Fruit fly (Drosophila melanogaster): ENCODE measurements around the gene Polr2J.

Polr2J gene

dm6 chr2L:17430602-17431358, 20.6 kb upstream of the Polr2J start (continued):
- no peak for TF ChIP-seq ken (GFP tag; IDR thresholded peaks at IDR 0.05)
- TF ChIP-seq Dbx (GFP tag; IDR thresholded peaks at IDR 0.05), result no peak
- TF ChIP-seq Elba2 (GFP tag; optimal IDR thresholded peaks at IDR 0.05), result no peak
- TF ChIP-seq CG6791 (GFP tag; IDR thresholded peaks at IDR 0.05; ENCODE audit: partially characterized antibody), result no peak
- no peak for TF ChIP-seq CG7745 (tag; optimal IDR thresholded peaks at IDR 0.05)
- TF ChIP-seq CG1233 (GFP tag; optimal IDR thresholded peaks at IDR 0.05), result no peak
- no peak for TF ChIP-seq BEAF-32 (GFP tag; optimal IDR thresholded peaks at IDR 0.05)
- peak in 1 of 2 experiments; percentile 20 for TF ChIP-seq Eip74EF (GFP tag; optimal IDR thresholded peaks at IDR 0.05)
- peak; percentile 72 for TF ChIP-seq cg (GFP tag; optimal IDR thresholded peaks at IDR 0.05)
- no peak for TF ChIP-seq Fer3 (tag; optimal IDR thresholded peaks at IDR 0.05)
- no peak for TF ChIP-seq CG2889 (GFP tag; IDR thresholded peaks at IDR 0.05)
- TF ChIP-seq btn (GFP tag; optimal IDR thresholded peaks at IDR 0.05), result no peak
- TF ChIP-seq h (optimal IDR thresholded peaks at IDR 0.05), result no peak
- no peak for TF ChIP-seq CG18262 (tag; optimal IDR thresholded peaks at IDR 0.05)
- no peak for TF ChIP-seq her (GFP tag; optimal IDR thresholded peaks at IDR 0.05)
- TF ChIP-seq Stat92E (GFP tag; optimal IDR thresholded peaks at IDR 0.05), result peak in 1 of 3 experiments; percentile 1
- TF ChIP-seq gem (tag; optimal IDR thresholded peaks at IDR 0.05), result peak; percentile 36
- TF ChIP-seq CG15514 (GFP tag; optimal IDR thresholded peaks at IDR 0.05), result no peak
- no peak for TF ChIP-seq CG8290 (GFP tag; optimal IDR thresholded peaks at IDR 0.05)
- peak in 1 of 2 experiments; percentile 11 for TF ChIP-seq CG8290 (tag; optimal IDR thresholded peaks at IDR 0.05)
- TF ChIP-seq bab2 (GFP tag; optimal IDR thresholded peaks at IDR 0.05), result no peak

DNA sequence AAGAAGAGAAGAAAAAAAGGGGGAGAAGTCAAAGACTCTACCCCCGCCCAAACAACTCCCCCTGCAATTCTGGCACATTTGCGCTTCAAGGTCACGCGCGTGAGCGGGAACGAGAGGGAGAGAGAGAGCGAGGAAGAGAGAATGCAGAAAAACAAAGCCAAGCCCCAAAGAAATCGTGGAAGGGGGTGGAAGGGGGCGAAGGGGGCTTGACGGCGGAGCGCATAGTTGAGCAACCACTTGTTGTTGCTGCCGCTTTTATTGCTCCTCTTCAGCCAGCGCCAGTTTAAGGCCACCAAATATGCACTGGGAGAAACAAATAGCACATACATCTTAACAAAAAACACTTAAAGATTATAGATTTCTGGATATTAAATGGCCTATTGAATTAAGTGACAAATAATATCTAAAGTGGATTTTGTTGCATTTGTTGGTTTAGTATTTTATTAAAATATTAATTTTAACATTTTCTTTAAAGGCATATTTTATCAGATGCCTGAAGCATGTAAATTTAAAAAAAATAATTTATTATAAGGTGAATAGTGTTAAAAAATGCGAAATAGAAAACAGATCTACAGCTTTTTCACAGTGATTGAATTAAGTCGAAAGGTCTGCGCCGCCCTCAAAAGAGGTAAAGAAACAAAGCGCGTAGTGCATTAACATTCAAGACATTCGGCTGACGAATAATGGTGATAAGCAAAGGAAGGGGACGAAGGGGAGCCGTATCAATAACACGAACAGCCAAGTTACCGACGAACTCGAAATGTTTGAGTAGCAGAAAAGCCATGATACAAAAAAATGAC, 19.8 kb upstream of the Polr2J start:
- TF ChIP-seq danr (GFP tag; IDR thresholded peaks at IDR 0.05) (peak; percentile 93), Opbp (GFP tag; IDR thresholded peaks at IDR 0.05; ENCODE audit: partially characterized antibody) (no peak), HLH3B (GFP tag; IDR thresholded peaks at IDR 0.05) (peak; percentile 89), HLH4C (GFP tag; IDR thresholded peaks at IDR 0.05; ENCODE audit: partially characterized antibody) (no peak), CG14860 (GFP tag; IDR thresholded peaks at IDR 0.05; ENCODE audit: partially characterized antibody) (no peak), B-H1 (GFP tag; IDR thresholded peaks at IDR 0.05) (peak; percentile 94), CG12071 (GFP tag; optimal IDR thresholded peaks at IDR 0.05) (peak; percentile 85), gsb-n (tag; optimal IDR thresholded peaks at IDR 0.05) (peak; percentile 90), CG30403 (GFP tag; optimal IDR thresholded peaks at IDR 0.05) (peak; percentile 93), CG32772 (GFP tag; IDR thresholded peaks at IDR 0.05) (peak; percentile 93), CG13775 (GFP tag; optimal IDR thresholded peaks at IDR 0.05) (peak; percentile 92), CG11247 (GFP tag; IDR thresholded peaks at IDR 0.05) (peak; percentile 40; the same call in 1 of the 2 replicates), Mes4 (GFP tag; optimal IDR thresholded peaks at IDR 0.05) (peak; percentile 30), CG30020 (tag; optimal IDR thresholded peaks at IDR 0.05) (peak; percentile 88), bbx (GFP tag; IDR thresholded peaks at IDR 0.05; ENCODE audit: partially characterized antibody) (no peak), CG8290 (GFP tag; optimal IDR thresholded peaks at IDR 0.05) (peak; percentile 71), CG8290 (tag; optimal IDR thresholded peaks at IDR 0.05) (peak; percentile 19 to 35), Camta (GFP tag; optimal IDR thresholded peaks at IDR 0.05) (peak; percentile 49), CG30431 (GFP tag; optimal IDR thresholded peaks at IDR 0.05) (peak; percentile 44), CG14050 (GFP tag; IDR thresholded peaks at IDR 0.05) (peak; percentile 80), ato (GFP tag; IDR thresholded peaks at IDR 0.05; ENCODE audit: partially characterized antibody) (no peak), emc (GFP tag; optimal IDR thresholded peaks at IDR 0.05) (no peak), Hr78 (GFP tag; optimal IDR thresholded peaks at IDR 0.05) (peak in 1 of 2 experiments; percentile 96), CG18619 (GFP tag; optimal IDR thresholded peaks at IDR 0.05) (peak; percentile 79), ara (GFP tag; IDR thresholded peaks at IDR 0.05) (peak; percentile 84; the same call in 1 of the 2 replicates), BEAF-32 (GFP tag; optimal IDR thresholded peaks at IDR 0.05) (no peak), gt (GFP tag; IDR thresholded peaks at IDR 0.05) (peak; percentile 71; the same call in 1 of the 2 replicates), CG10959 (GFP tag; IDR thresholded peaks at IDR 0.05) (peak; percentile 59; the same call in 1 of the 2 replicates)
